Fruit fly (Drosophila melanogaster) whole organism, embryonic: Measurements from ENCODE around the gene ftz-f1.

Experiments
- CG10431 ChIP-seq: fragments of 200-800 bp; sonication (Bioruptor generic); optimal IDR thresholded peaks from 3 replicates; lab custom pipeline; 2018; ENCODE audit warnings: missing biosample characterization, mild to moderate bottlenecking, missing genetic modification characterization
- CG1233 ChIP-seq: fragments of 200-800 bp; sonication (Bioruptor generic); optimal IDR thresholded peaks from 4 replicates; lab custom pipeline; 2018; ENCODE audit warnings: missing biosample characterization, mild to moderate bottlenecking, missing genetic modification characterization
- CG1602 ChIP-seq: fragments of 200-800 bp; sonication (Bioruptor generic); optimal IDR thresholded peaks from 3 replicates; lab custom pipeline; 2016; ENCODE audit warnings: missing biosample characterization, missing genetic modification characterization
- CG16815 ChIP-seq: fragments of 200-800 bp; sonication (Bioruptor generic); optimal IDR thresholded peaks from 3 replicates; lab custom pipeline; 2017; ENCODE audit warnings: missing biosample characterization, mild to moderate bottlenecking, missing genetic modification characterization
- CG17568 ChIP-seq: fragments of 200-800 bp; sonication (Bioruptor generic); optimal IDR thresholded peaks from 2 replicates; lab custom pipeline; 2018; ENCODE audit warnings: missing biosample characterization, mild to moderate bottlenecking, missing genetic modification characterization, moderate library complexity
- CG17912 ChIP-seq: fragments of 200-800 bp; sonication (Bioruptor generic); optimal IDR thresholded peaks from 2 replicates; lab custom pipeline; 2018; ENCODE audit warnings: missing biosample characterization, mild to moderate bottlenecking, missing genetic modification characterization
- CG2116 ChIP-seq: fragments of 200-800 bp; sonication (Bioruptor generic); optimal IDR thresholded peaks from 3 replicates; lab custom pipeline; 2018; ENCODE audit warnings: missing biosample characterization, mild to moderate bottlenecking, missing genetic modification characterization
- CG2199 ChIP-seq: fragments of 200-800 bp; sonication (Bioruptor generic); IDR thresholded peaks from 3 replicates; pipeline ENCODE4 v1.3.6; 2022; ENCODE audit warnings: missing biosample characterization, missing genetic modification characterization
- CG31441 ChIP-seq: fragments of 200-800 bp; sonication (Bioruptor generic); IDR thresholded peaks from 2 replicates; pipeline ENCODE4 v1.3.6; 2022; ENCODE audit warnings: missing biosample characterization, missing genetic modification characterization
- CG4820 ChIP-seq: fragments of 200-800 bp; sonication (Bioruptor generic); optimal IDR thresholded peaks from 3 replicates; lab custom pipeline; 2016; ENCODE audit warnings: missing biosample characterization, missing genetic modification characterization
- CG5245 ChIP-seq: fragments of 200-800 bp; sonication (Bioruptor generic); optimal IDR thresholded peaks from 3 replicates; lab custom pipeline; 2016; ENCODE audit warnings: missing biosample characterization, missing genetic modification characterization
- CG6683 ChIP-seq: fragments of 200-800 bp; sonication (Bioruptor generic); optimal IDR thresholded peaks from 2 replicates; lab custom pipeline; 2017; ENCODE audit warnings: missing biosample characterization, mild to moderate bottlenecking, missing genetic modification characterization, missing genetic modification reagents
- CG6689 ChIP-seq: fragments of 200-800 bp; sonication (Bioruptor generic); IDR thresholded peaks from 2 replicates; pipeline ENCODE4 v1.3.6; 2022; ENCODE audit warnings: missing biosample characterization, missing genetic modification characterization
- CG7357 ChIP-seq: fragments of 200-800 bp; sonication (Bioruptor generic); IDR thresholded peaks from 3 replicates; pipeline ENCODE4 v1.3.6; 2022; ENCODE audit warnings: missing biosample characterization, missing genetic modification characterization
- CG9932 ChIP-seq: fragments of 200-800 bp; sonication (Bioruptor generic); IDR thresholded peaks from 2 replicates; pipeline ENCODE4 v1.3.6; 2022; ENCODE audit warnings: missing biosample characterization, missing genetic modification characterization
- CoRest ChIP-seq: fragments of 200-800 bp; sonication (Bioruptor generic); optimal IDR thresholded peaks from 3 replicates; lab custom pipeline; 2018; ENCODE audit warnings: missing biosample characterization, mild to moderate bottlenecking, missing genetic modification characterization, moderate library complexity
- Dek ChIP-seq: fragments of 200-800 bp; sonication (Bioruptor generic); optimal IDR thresholded peaks from 3 replicates; lab custom pipeline; 2019; ENCODE audit warnings: missing biosample characterization, mild to moderate bottlenecking, missing genetic modification characterization, moderate library complexity
- Dp ChIP-seq: fragments of 200-800 bp; sonication (Bioruptor generic); optimal IDR thresholded peaks from 2 replicates; lab custom pipeline; 2018; ENCODE audit warnings: missing biosample characterization, mild to moderate bottlenecking, missing genetic modification characterization, moderate library complexity
- Drgx ChIP-seq: fragments of 200-800 bp; sonication (Bioruptor generic); IDR thresholded peaks from 2 replicates; pipeline ENCODE4 v1.3.6; 2022; ENCODE audit warnings: missing biosample characterization, missing genetic modification characterization
- H2.0 ChIP-seq: fragments of 200-800 bp; sonication (Bioruptor generic); IDR thresholded peaks from 2 replicates; pipeline ENCODE4 v1.3.6; 2022; ENCODE audit warnings: missing biosample characterization, missing genetic modification characterization
- HmgD ChIP-seq: fragments of 200-800 bp; sonication (Bioruptor generic); optimal IDR thresholded peaks from 3 replicates; lab custom pipeline; 2016; ENCODE audit warnings: missing biosample characterization, missing genetic modification characterization
- HmgZ ChIP-seq: fragments of 200-800 bp; sonication (Bioruptor generic); optimal IDR thresholded peaks from 2 replicates; lab custom pipeline; 2018; ENCODE audit warnings: missing biosample characterization, mild to moderate bottlenecking, missing genetic modification characterization
- Lhr ChIP-seq: fragments of 200-800 bp; sonication (Bioruptor generic); optimal IDR thresholded peaks from 3 replicates; lab custom pipeline; 2017; ENCODE audit warnings: mild to moderate bottlenecking, missing biosample characterization, missing genetic modification reagents, missing genetic modification characterization
- Mad ChIP-seq: fragments of 200-800 bp; sonication (Bioruptor generic); optimal IDR thresholded peaks from 2 replicates; lab custom pipeline; 2016; ENCODE audit warnings: missing biosample characterization, missing genetic modification characterization
- Med ChIP-seq: fragments of 200-800 bp; sonication (Bioruptor generic); peaks from one replicate; lab custom pipeline; 2016; ENCODE audit warnings: missing biosample characterization, missing genetic modification characterization, mild to moderate bottlenecking, inconsistent platforms, moderate library complexity
- Oaz ChIP-seq: fragments of 200-800 bp; sonication (Bioruptor generic); IDR thresholded peaks from 2 replicates; pipeline ENCODE4 v1.3.6; 2022; ENCODE audit warnings: missing biosample characterization, missing genetic modification characterization
- Ptx1 ChIP-seq: fragments of 200-800 bp; sonication (Bioruptor generic); IDR thresholded peaks from 2 replicates; pipeline ENCODE4 v1.3.6; 2022; ENCODE audit warnings: missing biosample characterization, missing genetic modification characterization
- Sry-β ChIP-seq: fragments of 200-800 bp; sonication (Bioruptor generic); optimal IDR thresholded peaks from 2 replicates; lab custom pipeline; 2018; ENCODE audit warnings: missing biosample characterization, mild to moderate bottlenecking, missing genetic modification characterization, moderate library complexity
- Taf1 ChIP-seq: fragments of 200-800 bp; sonication (Bioruptor generic); IDR thresholded peaks from 2 replicates; pipeline ENCODE4 v1.3.6; 2022; ENCODE audit warnings: missing biosample characterization, missing genetic modification characterization
- ara ChIP-seq: fragments of 200-800 bp; sonication (Bioruptor generic); IDR thresholded peaks from 2 replicates; pipeline ENCODE4 v1.3.6; 2022; ENCODE audit warnings: missing biosample characterization, missing genetic modification characterization
- bbx ChIP-seq: fragments of 200-800 bp; sonication (Bioruptor generic); IDR thresholded peaks from 2 replicates; pipeline ENCODE4 v1.3.6; 2022; ENCODE audit warnings: missing biosample characterization, missing genetic modification characterization; ENCODE audit not compliant: partially characterized antibody
- cg ChIP-seq: fragments of 200-800 bp; sonication (Bioruptor generic); optimal IDR thresholded peaks from 3 replicates; lab custom pipeline; 2019; ENCODE audit warnings: missing biosample characterization, mild to moderate bottlenecking, missing genetic modification characterization, moderate library complexity
- ci ChIP-seq: fragments of 200-800 bp; sonication (Bioruptor generic); IDR thresholded peaks from 3 replicates; pipeline ENCODE4 v1.3.6; 2022; ENCODE audit warnings: missing biosample characterization, missing genetic modification characterization
- cwo ChIP-seq: fragments of 200-800 bp; sonication (Bioruptor generic); optimal IDR thresholded peaks from 3 replicates; lab custom pipeline; 2017; ENCODE audit warnings: missing biosample characterization, missing genetic modification characterization, mild to moderate bottlenecking, moderate library complexity, missing genetic modification reagents
- da ChIP-seq: fragments of 200-800 bp; sonication (Bioruptor generic); optimal IDR thresholded peaks from 2 replicates; lab custom pipeline; 2016; ENCODE audit warnings: missing biosample characterization, missing genetic modification characterization
- fd96Cb ChIP-seq: fragments of 200-800 bp; sonication (Bioruptor generic); optimal IDR thresholded peaks from 2 replicates; lab custom pipeline; 2018; ENCODE audit warnings: missing biosample characterization, mild to moderate bottlenecking, missing genetic modification characterization, moderate library complexity
- hbn ChIP-seq: fragments of 200-800 bp; sonication (Bioruptor generic); IDR thresholded peaks from 2 replicates; pipeline ENCODE4 v1.3.6; 2022; ENCODE audit warnings: missing biosample characterization, missing genetic modification characterization; ENCODE audit not compliant: partially characterized antibody
- her ChIP-seq: fragments of 200-800 bp; sonication (Bioruptor generic); optimal IDR thresholded peaks from 2 replicates; lab custom pipeline; 2016; ENCODE audit warnings: missing biosample characterization, missing genetic modification characterization
- jumu ChIP-seq: fragments of 200-800 bp; sonication (Bioruptor generic); optimal IDR thresholded peaks from 3 replicates; lab custom pipeline; 2016; ENCODE audit warnings: missing biosample characterization, missing genetic modification characterization
- kah ChIP-seq: fragments of 200-800 bp; sonication (Bioruptor generic); optimal IDR thresholded peaks from 2 replicates; lab custom pipeline; 2018; ENCODE audit warnings: missing biosample characterization, mild to moderate bottlenecking, missing genetic modification characterization
- maf-S ChIP-seq: fragments of 200-800 bp; sonication (Bioruptor generic); optimal IDR thresholded peaks from 2 replicates; lab custom pipeline; 2016; ENCODE audit warnings: missing biosample characterization, missing genetic modification characterization
- nau ChIP-seq: fragments of 200-800 bp; sonication (Bioruptor generic); optimal IDR thresholded peaks from 3 replicates; lab custom pipeline; 2017; ENCODE audit warnings: missing biosample characterization, mild to moderate bottlenecking, missing genetic modification characterization, missing genetic modification reagents
- onecut ChIP-seq: fragments of 200-800 bp; sonication (Bioruptor generic); IDR thresholded peaks from 2 replicates; pipeline ENCODE4 v1.3.6; 2022; ENCODE audit warnings: missing biosample characterization, missing genetic modification characterization
- otp ChIP-seq: fragments of 200-800 bp; sonication (Bioruptor generic); IDR thresholded peaks from 3 replicates; pipeline ENCODE4, ENCODE4 v1.3.6; 2022; ENCODE audit warnings: missing biosample characterization, missing genetic modification characterization
- phol ChIP-seq: fragments of 200-800 bp; sonication (Bioruptor generic); optimal IDR thresholded peaks from 3 replicates; lab custom pipeline; 2018; ENCODE audit warnings: missing biosample characterization, mild to moderate bottlenecking, missing genetic modification characterization, moderate library complexity
- repo ChIP-seq: fragments of 200-800 bp; sonication (Bioruptor generic); optimal IDR thresholded peaks from 2 replicates; lab custom pipeline; 2016; ENCODE audit warnings: missing biosample characterization, missing genetic modification characterization
- slbo ChIP-seq: fragments of 200-800 bp; sonication (Bioruptor generic); IDR thresholded peaks from 2 replicates; pipeline ENCODE4 v1.3.6; 2022; ENCODE audit warnings: missing biosample characterization, missing genetic modification characterization
- tll ChIP-seq, 2 experiments: fragments of 200-800 bp in 1 of 2; fragments of >200 bp in 1 of 2; sonication (Bioruptor generic) in 1 of 2; optimal IDR thresholded peaks; 2 replicates each; lab custom pipeline; 2017 to 2019; ENCODE audit warnings: missing biosample characterization in 2 of 2, missing genetic modification characterization in 2 of 2, mild to moderate bottlenecking in 1 of 2, moderate library complexity in 1 of 2
- usp ChIP-seq: fragments of >200 bp; optimal IDR thresholded peaks from 2 replicates; lab custom pipeline; 2017; ENCODE audit warnings: missing biosample characterization, missing genetic modification characterization
- z ChIP-seq: fragments of 200-800 bp; sonication (Bioruptor generic); IDR thresholded peaks from 3 replicates; pipeline ENCODE4 v1.3.6; 2022; ENCODE audit warnings: missing biosample characterization, missing genetic modification characterization

Gene ftz-f1

DNA sequence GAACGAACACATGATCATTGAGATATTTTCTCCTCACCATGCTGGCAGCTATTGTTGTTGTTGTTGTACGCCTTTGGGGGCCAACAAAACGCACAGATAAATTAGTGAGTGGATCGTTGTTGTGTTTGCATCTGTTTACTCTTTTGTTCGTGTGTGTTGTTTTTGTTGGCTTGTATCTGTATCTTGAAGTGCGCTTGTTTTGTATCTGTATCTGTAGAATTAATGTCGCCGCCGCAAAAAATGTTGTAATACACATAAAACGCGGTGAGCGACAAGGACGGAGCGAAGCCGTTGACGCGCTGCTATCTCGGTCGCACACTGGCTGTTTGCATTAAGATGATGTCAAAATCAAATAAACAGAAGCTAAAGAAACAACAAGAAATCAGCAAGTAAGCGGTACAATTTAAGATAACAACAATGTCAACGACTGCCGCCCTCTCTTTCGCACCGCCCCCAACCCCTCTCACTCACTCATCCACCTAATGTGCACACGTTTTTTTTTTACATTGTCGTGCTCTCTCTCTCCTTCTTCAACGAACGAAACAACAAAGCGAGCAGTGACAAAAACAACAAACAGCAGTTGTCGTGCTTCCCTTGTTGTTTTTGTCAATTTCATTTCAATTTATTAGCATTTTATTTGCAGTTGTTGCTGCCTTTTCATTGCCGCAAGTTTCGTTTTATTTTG lies 13.0 kb upstream of the ftz-f1 start (continued):
- TF ChIP-seq CG9932 (GFP tag; lab: Robert Waterston, UW): no peak
- no peak for TF ChIP-seq Dek (tag; lab: Kevin White, UChicago)
- peak; percentile 82 for TF ChIP-seq cg (GFP tag; lab: Kevin White, UChicago)
- peak; percentile 24 for TF ChIP-seq CG1602 (GFP tag; lab: Kevin White, UChicago)
- no peak for TF ChIP-seq ara (GFP tag; lab: Robert Waterston, UW)
- TF ChIP-seq CG4820 (GFP tag; lab: Kevin White, UChicago): peak; percentile 23
- no peak for TF ChIP-seq CG17912 (GFP tag; lab: Kevin White, UChicago)
- no peak for TF ChIP-seq CG16815 (GFP tag; lab: Kevin White, UChicago)
- TF ChIP-seq CG31441 (GFP tag; lab: Robert Waterston, UW): no peak; the same call in 1 of the 2 replicates
- peak; percentile 68 for TF ChIP-seq repo (GFP tag; lab: Kevin White, UChicago)
- TF ChIP-seq Med: peak; percentile 94
- peak; percentile 75 for TF ChIP-seq Drgx (GFP tag; lab: Robert Waterston, UW)
- TF ChIP-seq kah (GFP tag; lab: Kevin White, UChicago): peak; percentile 57
- peak; percentile 81 for TF ChIP-seq HmgZ (tag; lab: Kevin White, UChicago)
- peak; percentile 0 for TF ChIP-seq CG10431 (GFP tag; lab: Kevin White, UChicago)
- TF ChIP-seq CG5245 (GFP tag; lab: Kevin White, UChicago): peak; percentile 38
- TF ChIP-seq onecut: peak; percentile 57
- peak in 1 of 2 experiments; percentile 30 for TF ChIP-seq tll (GFP tag; optimal IDR thresholded peaks at IDR 0.05; lab: Kevin White, UChicago)
- no peak for TF ChIP-seq phol (tag; lab: Kevin White, UChicago)
- TF ChIP-seq HmgD: no peak
- peak; percentile 64 for TF ChIP-seq CG1233 (GFP tag; lab: Kevin White, UChicago)
- no peak for TF ChIP-seq usp
- no peak for TF ChIP-seq nau (GFP tag; lab: Kevin White, UChicago)
- TF ChIP-seq jumu (GFP tag; lab: Kevin White, UChicago): no peak
- TF ChIP-seq her (GFP tag; lab: Kevin White, UChicago): peak; percentile 71
- TF ChIP-seq CG17568 (GFP tag; lab: Kevin White, UChicago): peak; percentile 79
- no peak for TF ChIP-seq fd96Cb (tag; lab: Kevin White, UChicago)
- peak; percentile 25 for TF ChIP-seq maf-S (GFP tag; lab: Kevin White, UChicago)
- no peak for TF ChIP-seq CoRest (tag; lab: Kevin White, UChicago)
- no peak for TF ChIP-seq Sry-β (GFP tag; lab: Kevin White, UChicago)
- no peak; the same call in 1 of the 2 replicates for TF ChIP-seq H2.0 (GFP tag; lab: Robert Waterston, UW)
- no peak for TF ChIP-seq Taf1 (GFP tag; lab: Robert Waterston, UW)
- no peak for TF ChIP-seq Mad (GFP tag; lab: Kevin White, UChicago)
- no peak for TF ChIP-seq Dp (GFP tag; lab: Kevin White, UChicago)
- TF ChIP-seq CG2116 (GFP tag; lab: Kevin White, UChicago): peak; percentile 31
- no peak for TF ChIP-seq Ptx1 (GFP tag; lab: Robert Waterston, UW)
- no peak for TF ChIP-seq slbo (GFP tag; lab: Robert Waterston, UW)
- TF ChIP-seq CG6689: peak; percentile 61; the same call in 1 of the 2 replicates
- peak; percentile 89 for TF ChIP-seq cwo (GFP tag; lab: Kevin White, UChicago)
- TF ChIP-seq CG2199 (GFP tag; lab: Robert Waterston, UW): 0 out of 3 replicates have a peak, but pooled peaks have one; percentile 80
- TF ChIP-seq ci (GFP tag; lab: Robert Waterston, UW): no peak; the same call in 1 of the 3 replicates
- TF ChIP-seq da: peak; percentile 42
- no peak for TF ChIP-seq Oaz
- TF ChIP-seq bbx (GFP tag; lab: Robert Waterston, UW): no peak
- peak; percentile 70 for TF ChIP-seq CG6683 (GFP tag; lab: Kevin White, UChicago)
- no peak for TF ChIP-seq Lhr (GFP tag; lab: Kevin White, UChicago)
- no peak for TF ChIP-seq hbn (GFP tag; lab: Robert Waterston, UW)
- no peak for TF ChIP-seq CG7357 (GFP tag; lab: Robert Waterston, UW)
- TF ChIP-seq z (GFP tag; lab: Robert Waterston, UW): peak; percentile 61; the same call in 1 of the 3 replicates
- TF ChIP-seq otp (GFP tag; lab: Robert Waterston, UW): no peak
